Worm (Caenorhabditis elegans) whole organism, L4 larva: ENCODE data around the gene dhs-14.

ENCODE experiments used
- aly-2 ChIP-seq: sonication (generic microtip); optimal IDR thresholded peaks from 2 replicates; lab custom pipeline; 2018; ENCODE audit warnings: missing biosample characterization, missing genetic modification characterization
- fkh-10 ChIP-seq: fragments of 150-350 bp; optimal IDR thresholded peaks from 2 replicates; lab custom pipeline; 2014; ENCODE audit warnings: missing biosample characterization, missing genetic modification reagents, missing genetic modification characterization
- jun-1 ChIP-seq: fragments of 150-350 bp; optimal IDR thresholded peaks from 2 replicates; lab custom pipeline; 2014; ENCODE audit warnings: missing biosample characterization, missing genetic modification reagents, missing genetic modification characterization
- lin-39 ChIP-seq: fragments of 150-350 bp; optimal IDR thresholded peaks from 2 replicates; lab custom pipeline; 2014; ENCODE audit warnings: missing biosample characterization, missing genetic modification reagents, missing genetic modification characterization
- lsy-2 ChIP-seq, 2 experiments: fragments of 150-350 bp in 1 of 2; sonication (generic microtip) in 1 of 2; optimal IDR thresholded peaks; 2 replicates each; lab custom pipeline; 2014 to 2017; ENCODE audit warnings: missing biosample characterization in 2 of 2, missing genetic modification characterization in 2 of 2
- madf-5 ChIP-seq, 2 experiments: fragments of 200-800 bp; sonication (Bioruptor generic); IDR thresholded peaks; 2 replicates each; pipeline ENCODE4 v1.3.6; 2022; ENCODE audit warnings: missing compliant biosample characterization in 2 of 2, missing genetic modification characterization in 2 of 2
- mes-2 ChIP-seq: sonication (generic microtip); optimal IDR thresholded peaks from 2 replicates; lab custom pipeline; 2016; ENCODE audit warnings: missing genotype, mild to moderate bottlenecking, missing genetic modification characterization, missing compliant biosample characterization; ENCODE audit not compliant: poor library complexity, severe bottlenecking
- nhr-25 ChIP-seq: sonication (generic microtip); optimal IDR thresholded peaks from 2 replicates; lab custom pipeline; 2017; ENCODE audit warnings: missing genetic modification characterization, mild to moderate bottlenecking, missing compliant biosample characterization, antibody characterized with exemption, moderate library complexity, borderline replicate concordance; ENCODE audit not compliant: insufficient read depth
- nhr-28 ChIP-seq: fragments of 150-350 bp; optimal IDR thresholded peaks from 2 replicates; lab custom pipeline; 2014; ENCODE audit warnings: missing biosample characterization, missing genetic modification characterization
- pqm-1 ChIP-seq: sonication (generic microtip); optimal IDR thresholded peaks from 2 replicates; lab custom pipeline; 2017; ENCODE audit warnings: missing biosample characterization, missing genetic modification characterization

- TF ChIP-seq aly-2 (no peak), mes-2 (tag; lab: Kevin White, UChicago) (no peak), nhr-25 (tag; lab: Kevin White, UChicago) (no peak), pqm-1 (no peak), fkh-10 (GFP tag; lab: Kevin White, UChicago) (no peak), jun-1 (no peak), nhr-28 (tag; lab: Kevin White, UChicago) (no peak), lsy-2 (tag; optimal IDR thresholded peaks at IDR 0.05; lab: Kevin White, UChicago) (no peak), madf-5 (GFP tag; IDR thresholded peaks at IDR 0.05; lab: Robert Waterston, UW) (no peak), lin-39 (no peak)
Measured at ce11 chrV:2740228-2740627, 24.8 kb downstream of the dhs-14 start, which contains the start of gene srg-61.
